Worm (Caenorhabditis elegans) whole organism, early embryonic: ENCODE results near the gene ceeh-1.

Experiments
- B0310.2 ChIP-seq: sonication (generic microtip); optimal IDR thresholded peaks from 2 replicates; lab custom pipeline; 2016; ENCODE audit warnings: mild to moderate bottlenecking, missing genetic modification characterization, missing compliant biosample characterization
- F13C5.2 ChIP-seq: sonication (generic microtip); optimal IDR thresholded peaks from 2 replicates; lab custom pipeline; 2017; ENCODE audit warnings: mild to moderate bottlenecking, missing genetic modification characterization, inconsistent platforms, missing compliant biosample characterization
- aly-1 ChIP-seq: sonication (generic microtip); optimal IDR thresholded peaks from 2 replicates; lab custom pipeline; 2016; ENCODE audit warnings: missing genetic modification characterization, missing compliant biosample characterization
- ama-1 ChIP-seq: fragments of 150-350 bp; optimal IDR thresholded peaks from 2 replicates; lab custom pipeline; 2014
- ceh-13 ChIP-seq: fragments of 200-800 bp; sonication (Bioruptor generic); optimal IDR thresholded peaks from 2 replicates; lab custom pipeline; 2018; ENCODE audit warnings: mild to moderate bottlenecking, missing genetic modification characterization, missing compliant biosample characterization
- ceh-36 ChIP-seq: sonication (generic microtip); optimal IDR thresholded peaks from 2 replicates; lab custom pipeline; 2016; ENCODE audit warnings: missing genetic modification characterization, inconsistent platforms, missing compliant biosample characterization
- ets-7 ChIP-seq: sonication (generic microtip); optimal IDR thresholded peaks from 2 replicates; lab custom pipeline; 2016; ENCODE audit warnings: missing genotype, missing genetic modification characterization, missing compliant biosample characterization
- flt-1 ChIP-seq: fragments of 200-800 bp; sonication (Bioruptor generic); IDR thresholded peaks from 2 replicates; pipeline ENCODE4 v1.3.6; 2022; ENCODE audit warnings: missing genetic modification characterization, missing compliant biosample characterization
- hmbx-1 ChIP-seq: sonication (generic microtip); optimal IDR thresholded peaks from 2 replicates; lab custom pipeline; 2016; ENCODE audit warnings: mild to moderate bottlenecking, missing genetic modification characterization, missing compliant biosample characterization
- hmg-4 ChIP-seq: fragments of 200-800 bp; sonication (Bioruptor generic); optimal IDR thresholded peaks from 2 replicates; lab custom pipeline; 2018; ENCODE audit warnings: mild to moderate bottlenecking, missing genetic modification characterization, missing compliant biosample characterization
- hnd-1 ChIP-seq: sonication (generic microtip); optimal IDR thresholded peaks from 2 replicates; lab custom pipeline; 2016; ENCODE audit warnings: missing genetic modification characterization, missing compliant biosample characterization
- pes-1 ChIP-seq: fragments of 200-800 bp; sonication (Bioruptor generic); IDR thresholded peaks from 2 replicates; pipeline ENCODE4 v1.3.6; 2022; ENCODE audit warnings: missing genetic modification reagents, missing genetic modification characterization, missing compliant biosample characterization
- scrt-1 ChIP-seq: fragments of 200-800 bp; sonication (Bioruptor generic); IDR thresholded peaks from 2 replicates; pipeline ENCODE4 v1.3.6; 2022; ENCODE audit warnings: missing genetic modification characterization, missing compliant biosample characterization
- sea-1 ChIP-seq: fragments of 200-800 bp; sonication (Bioruptor generic); conservative IDR thresholded peaks from 2 replicates; pipeline ENCODE4 v1.3.6; 2022; ENCODE audit warnings: missing genetic modification characterization, missing compliant biosample characterization
- tbx-11 ChIP-seq: fragments of 200-800 bp; sonication (Bioruptor generic); IDR thresholded peaks from 2 replicates; pipeline ENCODE4 v1.3.6; 2022; ENCODE audit warnings: missing genetic modification characterization, missing compliant biosample characterization
- tbx-37 ChIP-seq: fragments of 200-800 bp; sonication (Bioruptor generic); conservative IDR thresholded peaks from 2 replicates; pipeline ENCODE4 v1.3.6; 2022; ENCODE audit warnings: missing genetic modification reagents, missing genetic modification characterization, missing compliant biosample characterization
- tra-4 ChIP-seq: sonication (generic microtip); optimal IDR thresholded peaks from 2 replicates; lab custom pipeline; 2017; ENCODE audit warnings: missing genetic modification characterization, missing compliant biosample characterization

ceeh-1 gene

ce11 chrIII:834443-834815, 2.4 kb upstream of the ceeh-1 start:
- TF ChIP-seq pes-1 (GFP tag; lab: Robert Waterston, UW) (no peak), tbx-11 (GFP tag; lab: Robert Waterston, UW) (0 out of 2 replicates have a peak, but pooled peaks have one; percentile 11), hmg-4 (GFP tag; lab: Kevin White, UChicago) (peak; percentile 18)

- no peak for TF ChIP-seq hnd-1 (tag; lab: Kevin White, UChicago)
- TF ChIP-seq flt-1: peak; percentile 54
- TF ChIP-seq tra-4 (tag; lab: Kevin White, UChicago): no peak
- peak; percentile 76 for TF ChIP-seq hmg-4 (GFP tag; lab: Kevin White, UChicago)
- TF ChIP-seq aly-1 (tag; lab: Kevin White, UChicago): no peak
- no peak for TF ChIP-seq ets-7
- 0 out of 2 replicates have a peak, but pooled peaks have one; percentile 13 for TF ChIP-seq tbx-37 (GFP tag; lab: Robert Waterston, UW)
- TF ChIP-seq B0310.2 (tag; lab: Kevin White, UChicago): no peak
- TF ChIP-seq ceh-13 (GFP tag; lab: Kevin White, UChicago): no peak
- no peak for TF ChIP-seq pes-1 (GFP tag; lab: Robert Waterston, UW)
- TF ChIP-seq scrt-1: no peak
- TF ChIP-seq F13C5.2 (tag; lab: Kevin White, UChicago): peak; percentile 48
- TF ChIP-seq hmbx-1 (tag; lab: Kevin White, UChicago): no peak
- peak; percentile 16 for TF ChIP-seq ama-1 (lab: Kevin White, UChicago)
- 0 out of 2 replicates have a peak, but pooled peaks have one; percentile 53 for TF ChIP-seq sea-1
- TF ChIP-seq tbx-11 (GFP tag; lab: Robert Waterston, UW): no peak
- no peak for TF ChIP-seq ceh-36
Observed at ce11 chrIII:833711-834442, 1.8 kb upstream of the ceeh-1 start.

- TF ChIP-seq sea-1 (no peak), hnd-1 (tag; lab: Kevin White, UChicago) (no peak), ceh-13 (GFP tag; lab: Kevin White, UChicago) (no peak), B0310.2 (tag; lab: Kevin White, UChicago) (no peak), pes-1 (GFP tag; lab: Robert Waterston, UW) (no peak), scrt-1 (no peak), F13C5.2 (tag; lab: Kevin White, UChicago) (no peak), tbx-37 (GFP tag; lab: Robert Waterston, UW) (no peak), hmg-4 (GFP tag; lab: Kevin White, UChicago) (no peak), aly-1 (tag; lab: Kevin White, UChicago) (no peak), ets-7 (no peak), flt-1 (no peak)
Observed at ce11 chrIII:832855-833504, 903 bp upstream of the ceeh-1 start, which contains the start of gene zip-2. TSS of gene zip-2 (plus strand) at chrIII:832982.

ce11 chrIII:825256-825655, 6.8 kb downstream of the ceeh-1 start:
- TF ChIP-seq pes-1 (GFP tag; lab: Robert Waterston, UW) (no peak), ceh-36 (no peak), ama-1 (lab: Kevin White, UChicago) (no peak), tra-4 (tag; lab: Kevin White, UChicago) (no peak), aly-1 (tag; lab: Kevin White, UChicago) (no peak), tbx-11 (GFP tag; lab: Robert Waterston, UW) (no peak), B0310.2 (tag; lab: Kevin White, UChicago) (no peak), sea-1 (no peak)

ce11 chrIII:822546-823272, 9.4 kb downstream of the ceeh-1 start, which contains the start of gene clec-149:
TSS of gene clec-149 (plus strand) at chrIII:823222.
- TF ChIP-seq hmg-4 (GFP tag; lab: Kevin White, UChicago) (no peak), scrt-1 (no peak), aly-1 (tag; lab: Kevin White, UChicago) (no peak), hmbx-1 (tag; lab: Kevin White, UChicago) (no peak), pes-1 (GFP tag; lab: Robert Waterston, UW) (no peak), tra-4 (tag; lab: Kevin White, UChicago) (no peak), flt-1 (no peak), tbx-11 (GFP tag; lab: Robert Waterston, UW) (no peak)

ce11 chrIII:819313-819712, 12.8 kb downstream of the ceeh-1 start:
- no peak for TF ChIP-seq flt-1
- TF ChIP-seq B0310.2 (tag; lab: Kevin White, UChicago): no peak
- no peak for TF ChIP-seq sea-1
- TF ChIP-seq hmg-4 (GFP tag; lab: Kevin White, UChicago): no peak
- TF ChIP-seq ceh-13 (GFP tag; lab: Kevin White, UChicago): no peak
- no peak for TF ChIP-seq aly-1 (tag; lab: Kevin White, UChicago)
- no peak for TF ChIP-seq scrt-1
- TF ChIP-seq F13C5.2 (tag; lab: Kevin White, UChicago): no peak
- TF ChIP-seq pes-1 (GFP tag; lab: Robert Waterston, UW): no peak
- TF ChIP-seq tra-4 (tag; lab: Kevin White, UChicago): no peak
- no peak for TF ChIP-seq ama-1 (lab: Kevin White, UChicago)
- no peak for TF ChIP-seq hmbx-1 (tag; lab: Kevin White, UChicago)
- TF ChIP-seq tbx-11 (GFP tag; lab: Robert Waterston, UW): no peak
- no peak for TF ChIP-seq ets-7

ce11 chrIII:815845-816244, 16.2 kb downstream of the ceeh-1 start, which contains the start of gene dac-1:
TSS of gene dac-1 (plus strand) at chrIII:816145.
- TF ChIP-seq ceh-13 (GFP tag; lab: Kevin White, UChicago) (no peak), sea-1 (no peak), hmbx-1 (tag; lab: Kevin White, UChicago) (no peak), B0310.2 (tag; lab: Kevin White, UChicago) (no peak)
